Worm (Caenorhabditis elegans): Measurements from ENCODE around the gene pdcd-2.

DNA sequence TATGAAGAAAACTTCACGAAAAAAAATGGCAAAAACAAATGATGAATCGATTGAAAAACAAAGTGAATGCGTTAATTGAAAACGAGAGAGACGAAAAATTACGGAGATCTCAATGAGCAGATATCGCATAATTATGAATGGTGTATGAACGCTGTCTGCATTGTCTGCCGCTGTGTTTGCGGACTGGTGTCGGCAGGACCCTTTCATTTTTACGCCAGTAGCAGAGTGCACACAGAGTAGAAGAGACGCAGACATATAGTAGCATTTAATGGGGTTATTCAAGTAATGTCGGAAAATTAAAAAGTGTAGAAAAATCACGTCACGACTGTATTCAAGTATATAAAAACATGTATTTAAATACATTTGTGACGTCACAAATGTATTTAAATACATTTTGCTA is 37.0 kb downstream of the pdcd-2 start:
- TF ChIP-seq lin-15B (tag; optimal IDR thresholded peaks at IDR 0.05) (no peak), daf-16 (GFP tag; optimal IDR thresholded peaks at IDR 0.05) (no peak), daf-16 (tag; optimal IDR thresholded peaks at IDR 0.05) (no peak), aha-1 (tag) (no peak), snpc-4 (tag; optimal IDR thresholded peaks at IDR 0.05) (no peak), mes-2 (tag; optimal IDR thresholded peaks at IDR 0.05; ENCODE audit: poor library complexity, severe bottlenecking) (peak; percentile 65), fos-1 (tag; optimal IDR thresholded peaks at IDR 0.05) (no peak), spr-1 (tag; optimal IDR thresholded peaks at IDR 0.05) (no peak), F26F4.8 (GFP tag; conservative IDR thresholded peaks at IDR 0.05) (no peak), fkh-10 (GFP tag; optimal IDR thresholded peaks at IDR 0.05) (no peak), nhr-77 (tag; optimal IDR thresholded peaks at IDR 0.05) (no peak), ceh-82 (tag; optimal IDR thresholded peaks at IDR 0.05) (no peak), nhr-25 (tag; optimal IDR thresholded peaks at IDR 0.05; ENCODE audit: borderline replicate concordance, insufficient read depth) (no peak)

All from whole organism, L4 larva.